Worm (Caenorhabditis elegans) whole organism, midembryonic: ENCODE data around the gene nlr-1.

Experiments
- T22C8.4 ChIP-seq: fragments of 200-800 bp; sonication (Bioruptor generic); IDR thresholded peaks from 2 replicates; pipeline ENCODE4 v1.3.6; 2022; ENCODE audit warnings: missing genetic modification characterization, missing compliant biosample characterization
- cog-1 ChIP-seq: sonication (generic microtip); optimal IDR thresholded peaks from 2 replicates; lab custom pipeline; 2016; ENCODE audit warnings: missing genetic modification characterization, missing compliant biosample characterization
- flt-1 ChIP-seq: fragments of 200-800 bp; sonication (Bioruptor generic); IDR thresholded peaks from 2 replicates; pipeline ENCODE4 v1.3.6; 2022; ENCODE audit warnings: missing genetic modification characterization, missing compliant biosample characterization
- ztf-29 ChIP-seq: fragments of 200-800 bp; sonication (Bioruptor generic); IDR thresholded peaks from 2 replicates; pipeline ENCODE4 v1.3.6; 2022; ENCODE audit warnings: missing genetic modification reagents, missing genetic modification characterization, missing compliant biosample characterization

DNA sequence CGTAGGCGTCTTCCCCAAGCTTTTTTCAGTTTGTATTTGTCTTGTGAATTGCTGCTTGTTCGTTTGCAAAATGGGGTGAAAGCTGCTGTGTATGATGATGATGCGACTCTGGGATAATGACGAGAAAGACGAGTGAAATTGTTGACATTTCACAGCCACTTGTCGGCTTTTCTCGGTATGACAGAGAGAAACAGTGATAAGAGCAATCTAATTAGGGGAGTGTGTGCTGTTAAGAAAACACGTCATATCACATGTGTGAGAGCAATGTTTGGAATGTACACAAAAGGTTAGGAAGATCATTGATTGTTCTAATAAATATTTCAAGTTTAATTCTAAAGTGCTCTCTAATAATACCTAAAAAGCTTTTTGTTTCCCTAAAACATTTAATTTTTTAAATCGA is 19.5 kb upstream of the nlr-1 start:
- no peak for TF ChIP-seq T22C8.4 (GFP tag; lab: Robert Waterston, UW)
- no peak for TF ChIP-seq flt-1
- no peak for TF ChIP-seq ztf-29
- no peak for TF ChIP-seq cog-1 (tag; lab: Kevin White, UChicago)
